Worm (Caenorhabditis elegans): Measurements from ENCODE around the gene grsp-2.

DNA sequence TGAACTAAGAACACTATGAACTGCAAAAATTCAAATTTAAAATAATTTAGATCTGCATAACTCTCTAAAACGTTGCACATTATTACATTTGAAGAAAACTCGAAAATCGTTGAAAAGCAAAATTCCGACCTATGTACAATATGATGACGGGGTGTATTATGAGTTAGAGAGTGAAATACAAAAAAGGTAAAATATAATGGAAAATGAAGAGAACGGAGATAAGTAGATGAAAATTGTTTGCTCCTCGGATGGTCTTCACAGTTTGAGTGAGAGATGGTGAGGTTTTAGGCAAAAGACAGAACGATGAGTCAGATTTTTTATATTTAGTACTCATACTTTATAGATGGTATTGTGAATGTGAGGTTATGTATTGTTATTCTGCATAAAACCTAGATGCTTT lies 8.8 kb upstream of the grsp-2 start:
- TF ChIP-seq dve-1 (tag; optimal IDR thresholded peaks at IDR 0.05; ENCODE audit: insufficient read depth) (peak; percentile 48), dmd-6 (GFP tag; IDR thresholded peaks at IDR 0.05) (no peak), skn-1 (tag; optimal IDR thresholded peaks at IDR 0.05) (no peak), mxl-3 (GFP tag; optimal IDR thresholded peaks at IDR 0.05) (no peak), gei-8 (GFP tag; optimal IDR thresholded peaks at IDR 0.05) (no peak), snpc-4 (tag; optimal IDR thresholded peaks at IDR 0.05) (no peak), nhr-237 (tag; optimal IDR thresholded peaks at IDR 0.05) (no peak), unc-39 (tag; optimal IDR thresholded peaks at IDR 0.05) (no peak), pha-4 (GFP tag; IDR thresholded peaks at IDR 0.05) (no peak), pha-4 (tag; optimal IDR thresholded peaks at IDR 0.05) (no peak)

Measured in whole organism, L4 larva.